Fruit fly (Drosophila melanogaster) whole organism, embryonic: ENCODE measurements around the gene CG14043.

Source experiments
- CG15601 ChIP-seq: fragments of 200-800 bp; sonication (Bioruptor generic); optimal IDR thresholded peaks from 3 replicates; lab custom pipeline; 2019; ENCODE audit warnings: missing biosample characterization, mild to moderate bottlenecking, missing genetic modification characterization, moderate library complexity
- CG17568 ChIP-seq: fragments of 200-800 bp; sonication (Bioruptor generic); optimal IDR thresholded peaks from 2 replicates; lab custom pipeline; 2018; ENCODE audit warnings: missing biosample characterization, mild to moderate bottlenecking, missing genetic modification characterization, moderate library complexity
- CG17829 ChIP-seq: fragments of 200-800 bp; optimal IDR thresholded peaks from 2 replicates; lab custom pipeline; 2019; ENCODE audit warnings: missing biosample characterization, mild to moderate bottlenecking, missing genetic modification characterization, moderate library complexity
- CG2129 ChIP-seq: fragments of 200-800 bp; sonication (Bioruptor generic); IDR thresholded peaks from 2 replicates; pipeline ENCODE4 v1.3.6; 2022; ENCODE audit warnings: missing biosample characterization, missing genetic modification characterization; ENCODE audit not compliant: partially characterized antibody
- CG2202 ChIP-seq: fragments of 200-800 bp; sonication (Bioruptor generic); optimal IDR thresholded peaks from 2 replicates; lab custom pipeline; 2018; ENCODE audit warnings: missing biosample characterization, mild to moderate bottlenecking, missing genetic modification characterization
- CG31224 ChIP-seq: fragments of 200-800 bp; sonication (Bioruptor generic); IDR thresholded peaks from 2 replicates; pipeline ENCODE4 v1.3.6; 2022; ENCODE audit warnings: missing biosample characterization, missing genetic modification characterization
- CG31441 ChIP-seq: fragments of 200-800 bp; sonication (Bioruptor generic); IDR thresholded peaks from 2 replicates; pipeline ENCODE4 v1.3.6; 2022; ENCODE audit warnings: missing biosample characterization, missing genetic modification characterization
- CG43689 ChIP-seq: fragments of 200-800 bp; sonication (Bioruptor generic); IDR thresholded peaks from 2 replicates; pipeline ENCODE4 v1.3.6; 2022; ENCODE audit warnings: missing biosample characterization, missing genetic modification characterization
- CG4707 ChIP-seq: fragments of 200-800 bp; sonication (Bioruptor generic); optimal IDR thresholded peaks from 2 replicates; lab custom pipeline; 2018; ENCODE audit warnings: missing biosample characterization, mild to moderate bottlenecking, missing genetic modification characterization, moderate library complexity
- CG4730 ChIP-seq: fragments of 200-800 bp; sonication (Bioruptor generic); IDR thresholded peaks from 2 replicates; pipeline ENCODE4 v1.3.6; 2022; ENCODE audit warnings: missing biosample characterization, missing genetic modification characterization
- CG6175 ChIP-seq: fragments of 200-800 bp; sonication (Bioruptor generic); IDR thresholded peaks from 3 replicates; pipeline ENCODE4 v1.3.6; 2022; ENCODE audit warnings: missing biosample characterization, missing genetic modification characterization
- CG7963 ChIP-seq: fragments of 200-800 bp; sonication (Bioruptor generic); IDR thresholded peaks from 3 replicates; pipeline ENCODE4 v1.3.6; 2022; ENCODE audit warnings: missing biosample characterization, missing genetic modification characterization; ENCODE audit not compliant: partially characterized antibody
- CG7987 ChIP-seq: fragments of 200-800 bp; sonication (Bioruptor generic); optimal IDR thresholded peaks from 2 replicates; lab custom pipeline; 2018; ENCODE audit warnings: missing biosample characterization, mild to moderate bottlenecking, missing genetic modification characterization, moderate library complexity
- CG9609 ChIP-seq: fragments of 200-800 bp; sonication (Bioruptor generic); optimal IDR thresholded peaks from 3 replicates; lab custom pipeline; 2016; ENCODE audit warnings: missing biosample characterization, missing genetic modification characterization
- Dad ChIP-seq: fragments of 200-800 bp; sonication (Bioruptor generic); optimal IDR thresholded peaks from 3 replicates; lab custom pipeline; 2016; ENCODE audit warnings: missing biosample characterization, missing genetic modification characterization
- Dip2 ChIP-seq: fragments of 200-800 bp; sonication (Bioruptor generic); IDR thresholded peaks from 2 replicates; pipeline ENCODE4 v1.3.6; 2022; ENCODE audit warnings: missing biosample characterization, missing genetic modification characterization
- E2f1 ChIP-seq: fragments of 200-800 bp; sonication (Bioruptor generic); IDR thresholded peaks from 2 replicates; pipeline ENCODE4 v1.3.6; 2022; ENCODE audit warnings: missing biosample characterization, missing genetic modification characterization
- Ets65A ChIP-seq: fragments of 200-800 bp; sonication (Bioruptor generic); peaks from one replicate; lab custom pipeline; 2016; ENCODE audit warnings: missing biosample characterization, missing genetic modification characterization
- Ets97D ChIP-seq: fragments of 200-800 bp; sonication (Bioruptor generic); optimal IDR thresholded peaks from 3 replicates; lab custom pipeline; 2016; ENCODE audit warnings: missing biosample characterization, missing genetic modification characterization
- HLH4C ChIP-seq: fragments of 200-800 bp; sonication (Bioruptor generic); IDR thresholded peaks from 3 replicates; pipeline ENCODE4 v1.3.6; 2022; ENCODE audit warnings: missing biosample characterization, missing genetic modification characterization; ENCODE audit not compliant: partially characterized antibody
- MESR4 ChIP-seq: fragments of 200-800 bp; sonication (Bioruptor generic); optimal IDR thresholded peaks from 2 replicates; lab custom pipeline; 2018; ENCODE audit warnings: missing biosample characterization, mild to moderate bottlenecking, missing genetic modification characterization, moderate library complexity
- NK7.1 ChIP-seq: fragments of 200-800 bp; sonication (Bioruptor generic); optimal IDR thresholded peaks from 3 replicates; lab custom pipeline; 2016; ENCODE audit warnings: missing biosample characterization, missing genetic modification characterization
- Nf-YA ChIP-seq: fragments of 200-800 bp; sonication (Bioruptor generic); IDR thresholded peaks from 2 replicates; pipeline ENCODE4 v1.3.6; 2022; ENCODE audit warnings: missing biosample characterization, missing genetic modification characterization
- Oli ChIP-seq: fragments of 200-800 bp; sonication (Bioruptor generic); optimal IDR thresholded peaks from 2 replicates; lab custom pipeline; 2018; ENCODE audit warnings: missing biosample characterization, mild to moderate bottlenecking, missing genetic modification characterization, moderate library complexity
- Ravus ChIP-seq: fragments of 200-800 bp; sonication (Bioruptor generic); IDR thresholded peaks from 2 replicates; pipeline ENCODE4 v1.3.6; 2022; ENCODE audit warnings: missing biosample characterization, missing genetic modification characterization
- Scr ChIP-seq: fragments of 200-800 bp; sonication (Bioruptor generic); IDR thresholded peaks from 2 replicates; pipeline ENCODE4 v1.3.6; 2022; ENCODE audit warnings: missing biosample characterization, missing genetic modification characterization; ENCODE audit not compliant: partially characterized antibody
- Xrp1 ChIP-seq: fragments of 200-800 bp; sonication (Bioruptor generic); IDR thresholded peaks from 2 replicates; pipeline ENCODE4 v1.3.6; 2022; ENCODE audit warnings: missing biosample characterization, missing genetic modification characterization
- danr ChIP-seq: fragments of 200-800 bp; sonication (Bioruptor generic); IDR thresholded peaks from 2 replicates; pipeline ENCODE4 v1.3.6; 2022; ENCODE audit warnings: missing biosample characterization, missing genetic modification characterization
- hb ChIP-seq: fragments of 200-800 bp; sonication (Bioruptor generic); IDR thresholded peaks from 3 replicates; pipeline ENCODE4 v1.3.6; 2022; ENCODE audit warnings: missing biosample characterization, missing genetic modification characterization; ENCODE audit not compliant: partially characterized antibody
- hbn ChIP-seq: fragments of 200-800 bp; sonication (Bioruptor generic); IDR thresholded peaks from 2 replicates; pipeline ENCODE4 v1.3.6; 2022; ENCODE audit warnings: missing biosample characterization, missing genetic modification characterization; ENCODE audit not compliant: partially characterized antibody
- hkb ChIP-seq, 2 experiments: fragments of 200-800 bp in 1 of 2; fragments of >200 bp in 1 of 2; sonication (Bioruptor generic) in 1 of 2; IDR thresholded peaks in 1 of 2; optimal IDR thresholded peaks in 1 of 2; 2 replicates each; pipeline versions ENCODE4 v1.3.6 to Lab custom; 2017 to 2022; ENCODE audit warnings: missing biosample characterization in 1 of 2, missing genetic modification characterization in 1 of 2
- insv ChIP-seq, 2 experiments: fragments of 200-800 bp; sonication (Bioruptor generic); optimal IDR thresholded peaks; 3 replicates each; lab custom pipeline; 2016 to 2018; ENCODE audit warnings: missing biosample characterization in 2 of 2, missing genetic modification characterization in 2 of 2
- jigr1 ChIP-seq: fragments of 200-800 bp; sonication (Bioruptor generic); IDR thresholded peaks from 3 replicates; pipeline ENCODE4 v1.3.6; 2022; ENCODE audit warnings: missing biosample characterization, missing genetic modification characterization
- nau ChIP-seq: fragments of 200-800 bp; sonication (Bioruptor generic); optimal IDR thresholded peaks from 3 replicates; lab custom pipeline; 2017; ENCODE audit warnings: missing biosample characterization, mild to moderate bottlenecking, missing genetic modification characterization, missing genetic modification reagents
- pb ChIP-seq: fragments of 200-800 bp; sonication (Bioruptor generic); optimal IDR thresholded peaks from 3 replicates; lab custom pipeline; 2016; ENCODE audit warnings: missing biosample characterization, missing genetic modification characterization
- peb ChIP-seq: fragments of 200-800 bp; sonication (Bioruptor generic); IDR thresholded peaks from 2 replicates; pipeline ENCODE4 v1.3.6; 2022; ENCODE audit warnings: missing biosample characterization, missing genetic modification characterization
- phol ChIP-seq: fragments of 200-800 bp; sonication (Bioruptor generic); optimal IDR thresholded peaks from 3 replicates; lab custom pipeline; 2018; ENCODE audit warnings: missing biosample characterization, mild to moderate bottlenecking, missing genetic modification characterization, moderate library complexity
- sens-2 ChIP-seq: fragments of 200-800 bp; sonication (Bioruptor generic); IDR thresholded peaks from 2 replicates; pipeline ENCODE4 v1.3.6; 2022; ENCODE audit warnings: missing biosample characterization, missing genetic modification characterization
- trem ChIP-seq: fragments of 200-800 bp; optimal IDR thresholded peaks from 3 replicates; lab custom pipeline; 2019; ENCODE audit warnings: missing biosample characterization, mild to moderate bottlenecking, missing genetic modification characterization, moderate library complexity
- tx ChIP-seq: fragments of 200-800 bp; sonication (Bioruptor generic); optimal IDR thresholded peaks from 2 replicates; lab custom pipeline; 2016; ENCODE audit warnings: missing biosample characterization, missing genetic modification characterization
- unc-4 ChIP-seq: fragments of 200-800 bp; sonication (Bioruptor generic); IDR thresholded peaks from 2 replicates; pipeline ENCODE4 v1.3.6; 2022; ENCODE audit warnings: missing biosample characterization, missing genetic modification characterization; ENCODE audit not compliant: partially characterized antibody
- yki ChIP-seq: fragments of >200 bp; optimal IDR thresholded peaks from 3 replicates; lab custom pipeline; 2018
- z ChIP-seq: fragments of 200-800 bp; sonication (Bioruptor generic); IDR thresholded peaks from 3 replicates; pipeline ENCODE4 v1.3.6; 2022; ENCODE audit warnings: missing biosample characterization, missing genetic modification characterization

The CG14043 gene

DNA sequence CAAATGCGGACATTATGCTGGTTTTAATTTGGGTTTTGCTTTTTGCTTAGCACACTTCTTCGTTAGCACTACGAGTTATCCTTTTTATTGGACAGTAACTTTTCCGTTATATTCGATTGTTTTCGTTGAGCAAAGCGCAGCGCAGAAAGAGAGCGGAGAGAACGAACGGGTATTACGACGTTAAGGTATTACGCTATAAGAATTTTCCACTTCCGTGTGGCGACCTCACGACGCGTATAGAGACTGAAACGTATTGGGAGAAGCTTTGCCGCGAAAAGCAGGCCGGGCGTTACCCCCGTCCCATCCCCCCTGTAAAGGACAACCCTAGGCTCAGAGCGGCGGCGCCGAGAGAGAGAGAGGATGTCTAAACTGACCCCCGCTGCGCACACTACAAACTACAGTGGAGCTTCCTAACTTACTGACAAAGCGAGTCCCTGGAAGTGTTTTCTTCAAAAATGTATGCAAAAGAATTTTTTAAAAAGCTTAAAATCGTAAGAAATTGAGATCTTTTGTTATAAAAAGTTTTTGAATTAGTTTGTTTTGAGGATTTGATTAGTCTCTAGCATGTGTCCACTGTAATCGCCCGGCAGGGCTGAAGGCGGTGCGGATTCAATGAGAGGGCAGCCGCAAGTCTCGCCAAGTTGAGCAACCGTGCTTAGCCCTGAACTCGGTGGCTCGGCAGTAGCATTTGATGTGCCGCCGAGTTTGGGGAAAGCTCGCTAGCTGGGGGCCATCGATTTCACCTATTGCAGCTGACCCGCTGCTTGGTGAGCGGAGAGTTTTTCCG, 33.4 kb downstream of the CG14043 start (continued):
- TF ChIP-seq danr (peak; percentile 90), Xrp1 (peak; percentile 97), insv (GFP tag; optimal IDR thresholded peaks at IDR 0.05; lab: Kevin White, UChicago) (peak; percentile 9 to 58), jigr1 (peak; percentile 91), CG2129 (GFP tag; lab: Robert Waterston, UW) (no peak), CG4730 (GFP tag; lab: Robert Waterston, UW) (peak; percentile 94), Dip2 (GFP tag; lab: Robert Waterston, UW) (peak; percentile 57), hb (no peak), CG7963 (GFP tag; lab: Robert Waterston, UW) (no peak), NK7.1 (GFP tag; lab: Kevin White, UChicago) (peak; percentile 91), CG43689 (peak; percentile 88), trem (peak; percentile 74), CG31224 (GFP tag; lab: Robert Waterston, UW) (peak; percentile 90), z (GFP tag; lab: Robert Waterston, UW) (peak; percentile 56; the same call in 1 of the 3 replicates), tx (peak; percentile 94), CG17829 (tag; lab: Kevin White, UChicago) (peak; percentile 91), Scr (GFP tag; lab: Robert Waterston, UW) (no peak), peb (peak; percentile 94), hbn (GFP tag; lab: Robert Waterston, UW) (no peak), CG17568 (GFP tag; lab: Kevin White, UChicago) (peak; percentile 90), CG6175 (peak; percentile 93), nau (GFP tag; lab: Kevin White, UChicago) (peak; percentile 89), E2f1 (GFP tag; lab: Robert Waterston, UW) (peak; percentile 95), unc-4 (GFP tag; lab: Robert Waterston, UW) (no peak), CG9609 (GFP tag; lab: Kevin White, UChicago) (peak; percentile 93), CG2202 (peak; percentile 79), phol (tag; lab: Kevin White, UChicago) (peak; percentile 90), Oli (tag; lab: Kevin White, UChicago) (peak; percentile 93), Dad (GFP tag; lab: Kevin White, UChicago) (peak; percentile 94), CG15601 (tag; lab: Kevin White, UChicago) (peak; percentile 88), hkb (optimal IDR thresholded peaks at IDR 0.05; lab: Kevin White, UChicago) (no peak), hkb (GFP tag; IDR thresholded peaks at IDR 0.05; lab: Robert Waterston, UW) (peak; percentile 97), CG31441 (GFP tag; lab: Robert Waterston, UW) (peak; percentile 93), yki (no peak), Ets65A (GFP tag; lab: Kevin White, UChicago) (peak; percentile 99), Ravus (GFP tag; lab: Robert Waterston, UW) (peak; percentile 90), HLH4C (GFP tag; lab: Robert Waterston, UW) (no peak), Nf-YA (GFP tag; lab: Robert Waterston, UW) (peak; percentile 88), MESR4 (GFP tag; lab: Kevin White, UChicago) (peak; percentile 34), CG4707 (peak; percentile 80), pb (peak; percentile 90), CG7987 (peak; percentile 89), Ets97D (peak; percentile 82), sens-2 (peak; percentile 91)
- TF ChIP-seq, all 482 proteins: peak for 424
